Fruit fly (Drosophila melanogaster) whole organism, prepupa: Measurements from ENCODE around the gene Vps33B.

Experiments
- Blimp-1 ChIP-seq: fragments of 200-800 bp; sonication (Bioruptor generic); optimal IDR thresholded peaks from 3 replicates; lab custom pipeline; 2017; ENCODE audit warnings: missing biosample characterization, missing genetic modification characterization, mild to moderate bottlenecking, moderate library complexity, missing genetic modification reagents
- CG10631 ChIP-seq: fragments of 200-800 bp; sonication (Bioruptor generic); optimal IDR thresholded peaks from 2 replicates; lab custom pipeline; 2016; ENCODE audit warnings: missing biosample characterization, missing genetic modification characterization
- CG10669 ChIP-seq: fragments of 200-800 bp; sonication (Bioruptor generic); optimal IDR thresholded peaks from 3 replicates; lab custom pipeline; 2018; ENCODE audit warnings: missing biosample characterization, mild to moderate bottlenecking, missing genetic modification characterization, moderate library complexity
- CG11294 ChIP-seq: fragments of 200-800 bp; sonication (Bioruptor generic); IDR thresholded peaks from 2 replicates; pipeline ENCODE4 v1.3.6; 2022; ENCODE audit warnings: missing biosample characterization, missing genetic modification characterization
- CG11762 ChIP-seq: fragments of 200-800 bp; sonication (Bioruptor generic); optimal IDR thresholded peaks from 3 replicates; lab custom pipeline; 2016; ENCODE audit warnings: missing biosample characterization, missing genetic modification characterization; ENCODE audit not compliant: insufficient read depth
- CG11902 ChIP-seq: fragments of 200-800 bp; sonication (Bioruptor generic); optimal IDR thresholded peaks from 3 replicates; lab custom pipeline; 2016; ENCODE audit warnings: missing biosample characterization, missing genetic modification characterization
- CG3032 ChIP-seq: fragments of 200-800 bp; optimal IDR thresholded peaks from 2 replicates; lab custom pipeline; 2019; ENCODE audit warnings: missing biosample characterization, mild to moderate bottlenecking, missing genetic modification characterization, moderate library complexity
- CG31627 ChIP-seq: fragments of 200-800 bp; sonication (Bioruptor generic); optimal IDR thresholded peaks from 3 replicates; lab custom pipeline; 2016; ENCODE audit warnings: missing biosample characterization, missing genetic modification characterization
- CG32006 ChIP-seq: fragments of 200-800 bp; sonication (Bioruptor generic); optimal IDR thresholded peaks from 3 replicates; lab custom pipeline; 2017; ENCODE audit warnings: missing biosample characterization, mild to moderate bottlenecking, missing genetic modification characterization
- CG34406 ChIP-seq: fragments of 200-800 bp; sonication (Bioruptor generic); optimal IDR thresholded peaks from 3 replicates; lab custom pipeline; 2016; ENCODE audit warnings: missing biosample characterization, missing genetic modification characterization
- CG4318 ChIP-seq: fragments of 200-800 bp; sonication (Bioruptor generic); optimal IDR thresholded peaks from 3 replicates; lab custom pipeline; 2017; ENCODE audit warnings: missing biosample characterization, mild to moderate bottlenecking, missing genetic modification characterization
- CG6163 ChIP-seq: fragments of 200-800 bp; sonication (Bioruptor generic); IDR thresholded peaks from 3 replicates; pipeline ENCODE4 v1.3.6; 2022; ENCODE audit warnings: missing biosample characterization, missing genetic modification characterization
- CG6808 ChIP-seq: fragments of 200-800 bp; sonication (Bioruptor generic); optimal IDR thresholded peaks from 3 replicates; lab custom pipeline; 2017; ENCODE audit warnings: missing biosample characterization, missing genetic modification characterization, mild to moderate bottlenecking, moderate library complexity, missing genetic modification reagents
- CG6854 ChIP-seq: fragments of 200-800 bp; sonication (Bioruptor generic); optimal IDR thresholded peaks from 2 replicates; lab custom pipeline; 2017; ENCODE audit warnings: missing biosample characterization, mild to moderate bottlenecking, missing genetic modification characterization
- CG8119 ChIP-seq: fragments of 200-800 bp; sonication (Bioruptor generic); IDR thresholded peaks from 3 replicates; pipeline ENCODE4 v1.3.6; 2022; ENCODE audit warnings: missing biosample characterization, missing genetic modification characterization
- CG8632 ChIP-seq: fragments of 200-800 bp; sonication (Bioruptor generic); optimal IDR thresholded peaks from 3 replicates; lab custom pipeline; 2016; ENCODE audit warnings: missing biosample characterization, missing genetic modification characterization
- Eip75B ChIP-seq: fragments of 200-800 bp; sonication (Bioruptor generic); optimal IDR thresholded peaks from 3 replicates; lab custom pipeline; 2016; ENCODE audit warnings: missing biosample characterization, missing genetic modification characterization
- Eip78C ChIP-seq: fragments of 200-800 bp; sonication (Bioruptor generic); peaks from one replicate; lab custom pipeline; 2016; ENCODE audit warnings: missing biosample characterization, missing genetic modification characterization
- Eip93F ChIP-seq: fragments of 200-800 bp; sonication (Bioruptor generic); optimal IDR thresholded peaks from 2 replicates; lab custom pipeline; 2016; ENCODE audit warnings: missing biosample characterization, mild to moderate bottlenecking, missing genetic modification characterization
- Ets96B ChIP-seq: fragments of 200-800 bp; optimal IDR thresholded peaks from 2 replicates; lab custom pipeline; 2019; ENCODE audit warnings: missing biosample characterization, mild to moderate bottlenecking, missing genetic modification characterization, moderate library complexity
- Gug ChIP-seq: fragments of 200-800 bp; sonication (Bioruptor generic); IDR thresholded peaks from 2 replicates; pipeline ENCODE4 v1.3.6; 2022; ENCODE audit warnings: missing biosample characterization, missing genetic modification characterization
- Hr38 ChIP-seq: sonication (Bioruptor generic); optimal IDR thresholded peaks from 2 replicates; lab custom pipeline; 2016; ENCODE audit warnings: missing biosample characterization, missing genetic modification characterization
- Hr39 ChIP-seq: fragments of 200-800 bp; sonication (Bioruptor generic); optimal IDR thresholded peaks from 2 replicates; lab custom pipeline; 2016; ENCODE audit warnings: missing biosample characterization, missing genetic modification characterization
- Hr4 ChIP-seq: fragments of 200-800 bp; sonication (Bioruptor generic); optimal IDR thresholded peaks from 3 replicates; lab custom pipeline; 2016; ENCODE audit warnings: missing biosample characterization, missing genetic modification characterization
- Met ChIP-seq: fragments of 200-800 bp; sonication (Bioruptor generic); optimal IDR thresholded peaks from 3 replicates; lab custom pipeline; 2016; ENCODE audit warnings: missing biosample characterization, missing genetic modification characterization
- OdsH ChIP-seq: fragments of 200-800 bp; sonication (Bioruptor generic); optimal IDR thresholded peaks from 3 replicates; lab custom pipeline; 2016; ENCODE audit warnings: missing biosample characterization, missing genetic modification characterization
- Smox ChIP-seq: fragments of 200-800 bp; sonication (Bioruptor generic); optimal IDR thresholded peaks from 3 replicates; lab custom pipeline; 2016; ENCODE audit warnings: missing biosample characterization, missing genetic modification characterization
- Sox14 ChIP-seq: fragments of 200-800 bp; sonication (Bioruptor generic); optimal IDR thresholded peaks from 3 replicates; lab custom pipeline; 2016; ENCODE audit warnings: missing biosample characterization, missing genetic modification characterization
- achi ChIP-seq: fragments of 200-800 bp; sonication (Bioruptor generic); optimal IDR thresholded peaks from 3 replicates; lab custom pipeline; 2016; ENCODE audit warnings: missing biosample characterization, missing genetic modification characterization
- acj6 ChIP-seq: fragments of 200-800 bp; sonication (Bioruptor generic); optimal IDR thresholded peaks from 3 replicates; lab custom pipeline; 2016; ENCODE audit warnings: missing biosample characterization, missing genetic modification characterization
- dsx ChIP-seq: fragments of 200-800 bp; optimal IDR thresholded peaks from 3 replicates; lab custom pipeline; 2019; ENCODE audit warnings: missing biosample characterization, mild to moderate bottlenecking, missing genetic modification characterization, moderate library complexity; ENCODE audit not compliant: poor library complexity, severe bottlenecking
- esn ChIP-seq: fragments of 200-800 bp; sonication (Bioruptor generic); optimal IDR thresholded peaks from 2 replicates; lab custom pipeline; 2016; ENCODE audit warnings: missing biosample characterization, mild to moderate bottlenecking, missing genetic modification characterization, moderate library complexity
- fd59A ChIP-seq: fragments of 200-800 bp; sonication (Bioruptor generic); optimal IDR thresholded peaks from 2 replicates; lab custom pipeline; 2017; ENCODE audit warnings: missing biosample characterization, mild to moderate bottlenecking, missing genetic modification characterization, missing genetic modification reagents
- fkh ChIP-seq: fragments of 200-800 bp; sonication (Bioruptor generic); optimal IDR thresholded peaks from 3 replicates; lab custom pipeline; 2017; ENCODE audit warnings: missing biosample characterization, mild to moderate bottlenecking, missing genetic modification characterization, moderate library complexity
- lz ChIP-seq: fragments of 200-800 bp; sonication (Bioruptor generic); optimal IDR thresholded peaks from 3 replicates; lab custom pipeline; 2016; ENCODE audit warnings: missing biosample characterization, missing genetic modification characterization
- net ChIP-seq: fragments of 200-800 bp; sonication (Bioruptor generic); optimal IDR thresholded peaks from 3 replicates; lab custom pipeline; 2016; ENCODE audit warnings: missing biosample characterization, missing genetic modification characterization
- pdm3 ChIP-seq: fragments of 200-800 bp; sonication (Bioruptor generic); optimal IDR thresholded peaks from 3 replicates; lab custom pipeline; 2016; ENCODE audit warnings: missing biosample characterization, missing genetic modification characterization
- spab ChIP-seq: fragments of 200-800 bp; sonication (Bioruptor generic); optimal IDR thresholded peaks from 2 replicates; lab custom pipeline; 2017; ENCODE audit warnings: missing biosample characterization, mild to moderate bottlenecking, missing genetic modification characterization, missing genetic modification reagents
- ss ChIP-seq, 2 experiments: fragments of 200-800 bp; sonication (Bioruptor generic); optimal IDR thresholded peaks; 2 replicates in 1 of 2; 3 replicates in 1 of 2; lab custom pipeline; 2017 to 2018; ENCODE audit warnings: mild to moderate bottlenecking in 2 of 2, missing biosample characterization in 2 of 2, missing genetic modification characterization in 2 of 2, moderate library complexity in 1 of 2

Vps33B gene

DNA sequence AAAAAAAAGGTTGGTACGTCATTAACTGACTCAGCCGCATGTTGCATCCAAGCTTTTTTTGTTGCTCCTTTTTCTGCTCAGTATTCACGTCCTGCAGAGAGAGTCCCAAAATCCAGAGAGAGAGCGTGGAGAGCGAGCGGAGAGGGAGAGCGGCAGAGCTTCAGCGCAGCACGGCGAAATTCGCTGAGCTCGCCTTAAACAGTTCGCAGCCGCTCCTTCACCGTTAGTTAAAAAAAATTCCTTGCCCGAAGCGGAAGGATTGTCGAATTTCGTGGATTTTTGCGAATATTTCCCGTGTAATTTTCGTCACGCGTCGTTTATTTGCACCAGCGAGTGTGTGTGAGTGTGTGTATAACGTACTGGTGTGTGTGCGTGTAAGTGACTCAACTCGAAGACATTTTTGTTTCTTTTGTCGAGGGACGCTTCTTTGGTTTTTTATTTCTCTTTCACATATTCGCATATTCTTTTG is 44.8 kb downstream of the Vps33B start (continued):
- no peak for TF ChIP-seq CG11762 (GFP tag; lab: Kevin White, UChicago)
- TF ChIP-seq CG32006 (GFP tag; lab: Kevin White, UChicago), result no peak
- TF ChIP-seq CG6163, result peak; percentile 65; the same call in 2 of the 3 replicates
- TF ChIP-seq Eip75B, result no peak
- TF ChIP-seq Eip93F (GFP tag; lab: Kevin White, UChicago), result no peak
- no peak for TF ChIP-seq CG10669 (GFP tag; lab: Kevin White, UChicago)
- no peak for TF ChIP-seq CG3032 (tag; lab: Kevin White, UChicago)
- peak; percentile 28 for TF ChIP-seq dsx (GFP tag; lab: Kevin White, UChicago)
- TF ChIP-seq CG6808, result peak; percentile 57
- TF ChIP-seq net (GFP tag; lab: Kevin White, UChicago), result peak; percentile 21
- no peak for TF ChIP-seq CG34406 (GFP tag; lab: Kevin White, UChicago)
- no peak for TF ChIP-seq Gug (GFP tag; lab: Robert Waterston, UW)
- no peak for TF ChIP-seq CG11902
- no peak for TF ChIP-seq lz (GFP tag; lab: Kevin White, UChicago)
- TF ChIP-seq fd59A (GFP tag; lab: Kevin White, UChicago), result no peak

DNA sequence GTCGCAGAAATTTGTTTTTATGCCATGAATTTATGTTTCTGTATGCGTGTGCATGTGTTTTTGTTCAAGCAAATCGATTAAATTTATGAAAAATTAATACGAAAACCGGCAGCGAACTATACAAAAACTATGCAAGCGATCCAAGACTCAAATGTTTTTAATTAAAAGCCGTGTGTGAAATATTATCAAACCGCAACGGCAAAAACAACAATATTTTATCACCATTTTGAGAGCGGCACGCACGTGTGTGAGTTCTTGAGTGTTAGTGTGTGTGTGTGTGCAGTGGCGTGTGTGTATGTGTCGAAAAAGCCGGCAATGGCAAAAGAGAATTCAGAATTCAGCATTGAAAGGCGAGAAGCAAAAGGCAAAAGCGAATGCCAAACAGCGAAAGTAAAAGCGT is 45.3 kb downstream of the Vps33B start:
- peak; percentile 75 for TF ChIP-seq Blimp-1 (GFP tag; lab: Kevin White, UChicago)
- no peak for TF ChIP-seq Hr38 (GFP tag; lab: Kevin White, UChicago)
- TF ChIP-seq, all 60 proteins: peak for 1

DNA sequence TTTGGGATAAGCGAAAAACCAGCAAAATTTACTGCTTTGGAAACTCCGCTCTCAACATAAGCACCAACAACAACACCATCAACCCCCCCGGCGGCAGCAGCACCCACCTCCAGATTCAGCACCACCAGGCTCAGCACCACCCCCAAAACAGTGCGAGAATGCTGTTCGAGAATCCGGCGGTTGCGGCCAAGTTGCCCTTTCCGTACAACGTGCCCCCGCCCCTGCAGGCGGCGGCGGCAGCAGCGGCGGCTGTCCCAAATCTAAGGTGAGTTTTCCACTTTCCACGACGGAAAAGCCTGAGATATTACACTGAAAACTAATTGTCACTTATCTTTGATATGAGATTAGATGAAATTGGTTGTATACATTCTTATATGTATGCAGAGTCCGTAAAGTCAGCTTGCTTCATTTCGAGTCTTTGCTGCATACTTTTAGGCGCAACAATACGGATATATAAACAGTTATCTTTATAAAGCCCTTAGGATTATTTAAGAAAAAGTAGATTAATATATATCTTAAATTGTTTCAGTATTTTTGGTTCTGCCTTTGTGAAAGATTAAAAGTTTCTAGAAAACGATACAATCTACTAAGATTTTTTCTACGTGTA is 46.3 kb downstream of the Vps33B start:
- TF ChIP-seq spab (GFP tag; lab: Kevin White, UChicago), result no peak
- peak; percentile 22 for TF ChIP-seq pdm3 (GFP tag; lab: Kevin White, UChicago)
- TF ChIP-seq fd59A (GFP tag; lab: Kevin White, UChicago), result no peak
- TF ChIP-seq acj6 (GFP tag; lab: Kevin White, UChicago), result peak; percentile 15
- TF ChIP-seq lz (GFP tag; lab: Kevin White, UChicago), result no peak
- peak; percentile 34 for TF ChIP-seq Hr4
- peak; percentile 12 for TF ChIP-seq achi (GFP tag; lab: Kevin White, UChicago)
- TF ChIP-seq fkh, result no peak
- TF ChIP-seq CG8119 (GFP tag; lab: Robert Waterston, UW), result 0 out of 3 replicates have a peak, but pooled peaks have one; percentile 25
- TF ChIP-seq CG6854 (GFP tag; lab: Kevin White, UChicago), result no peak
- TF ChIP-seq Gug (GFP tag; lab: Robert Waterston, UW), result no peak
- TF ChIP-seq CG6808, result peak; percentile 25
- TF ChIP-seq esn, result no peak
- peak; percentile 6 for TF ChIP-seq Sox14 (GFP tag; lab: Kevin White, UChicago)
- no peak for TF ChIP-seq CG3032 (tag; lab: Kevin White, UChicago)
- TF ChIP-seq Hr39, result peak; percentile 17
- TF ChIP-seq CG34406 (GFP tag; lab: Kevin White, UChicago), result no peak
- no peak for TF ChIP-seq Blimp-1 (GFP tag; lab: Kevin White, UChicago)
- TF ChIP-seq CG32006 (GFP tag; lab: Kevin White, UChicago), result peak; percentile 35
- TF ChIP-seq CG31627 (GFP tag; lab: Kevin White, UChicago), result no peak
- peak; percentile 84 for TF ChIP-seq Eip78C (GFP tag; lab: Kevin White, UChicago)
- peak; percentile 2 for TF ChIP-seq Smox
- peak in 1 of 2 experiments; percentile 5 for TF ChIP-seq ss (GFP tag; optimal IDR thresholded peaks at IDR 0.05; lab: Kevin White, UChicago)
- TF ChIP-seq OdsH (GFP tag; lab: Kevin White, UChicago), result peak; percentile 3
- no peak for TF ChIP-seq CG11294
- TF ChIP-seq CG10669 (GFP tag; lab: Kevin White, UChicago), result peak; percentile 29
- TF ChIP-seq Ets96B (tag; lab: Kevin White, UChicago), result peak; percentile 13
- TF ChIP-seq CG8632 (GFP tag; lab: Kevin White, UChicago), result peak; percentile 16
- TF ChIP-seq CG10631, result peak; percentile 24
- TF ChIP-seq CG4318 (GFP tag; lab: Kevin White, UChicago), result no peak
- TF ChIP-seq CG11762 (GFP tag; lab: Kevin White, UChicago), result no peak
- no peak for TF ChIP-seq Eip75B
- no peak for TF ChIP-seq Met (GFP tag; lab: Kevin White, UChicago)
- TF ChIP-seq, all 60 proteins: peak for 17
